Worm (Caenorhabditis elegans): ENCODE results near the gene chw-1.

chw-1 gene

DNA sequence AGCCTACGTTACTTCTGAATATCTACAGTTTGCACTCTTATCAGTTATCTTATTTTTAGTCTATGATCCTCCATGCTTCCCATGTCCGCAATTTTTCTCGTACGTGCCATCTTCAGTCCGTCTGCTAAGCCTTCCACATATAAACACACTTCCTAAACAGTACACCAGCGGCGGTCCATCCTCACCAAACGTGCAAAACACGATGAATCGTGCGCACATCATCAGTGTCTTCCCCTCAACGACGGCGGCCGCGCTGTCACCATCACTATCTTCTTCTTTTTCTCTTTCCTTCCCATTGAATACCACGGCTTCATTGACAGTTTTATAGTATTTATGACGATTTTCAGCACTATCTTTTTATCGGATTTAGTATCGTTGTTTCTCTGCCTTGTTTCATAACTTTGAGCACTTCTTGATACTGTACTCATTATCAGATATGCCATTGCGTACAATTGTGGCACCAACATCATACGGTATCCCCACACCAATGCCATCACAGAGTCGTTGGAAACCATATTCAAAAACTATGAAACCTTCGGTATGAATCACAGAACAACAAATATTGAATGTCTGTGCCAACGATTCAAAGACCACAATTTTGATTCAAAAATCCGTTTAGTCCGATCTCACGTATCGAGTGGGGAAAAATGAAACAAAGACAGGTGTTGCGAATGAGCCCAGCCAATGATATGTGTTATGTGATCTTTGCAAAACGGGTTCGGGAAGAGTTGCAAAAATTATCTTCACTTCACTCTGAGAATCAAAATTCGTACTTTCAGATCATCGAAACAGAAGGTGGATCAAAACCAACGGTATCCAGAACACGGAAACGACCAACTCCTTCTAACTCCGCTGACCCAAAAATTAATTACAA, 11.1 kb downstream of the chw-1 start:
- no peak for TF ChIP-seq nhr-67 (tag; optimal IDR thresholded peaks at IDR 0.05)
- TF ChIP-seq lsy-12 (tag; optimal IDR thresholded peaks at IDR 0.05): no peak
- TF ChIP-seq unc-39 (tag; optimal IDR thresholded peaks at IDR 0.05): no peak
- TF ChIP-seq elt-3 (tag; optimal IDR thresholded peaks at IDR 0.05): no peak
- TF ChIP-seq ama-1 (optimal IDR thresholded peaks at IDR 0.05): peak; percentile 85
- TF ChIP-seq nhr-11 (tag; optimal IDR thresholded peaks at IDR 0.05): no peak
- no peak for TF ChIP-seq eor-1 (tag; optimal IDR thresholded peaks at IDR 0.05)
- no peak for TF ChIP-seq nhr-28 (tag; optimal IDR thresholded peaks at IDR 0.05)
- no peak for TF ChIP-seq mml-1 (tag; optimal IDR thresholded peaks at IDR 0.05)
- TF ChIP-seq jun-1 (tag; optimal IDR thresholded peaks at IDR 0.05): no peak
- TF ChIP-seq mdl-1 (tag; optimal IDR thresholded peaks at IDR 0.05): no peak
- TF ChIP-seq aly-2 (tag; optimal IDR thresholded peaks at IDR 0.05): no peak
- no peak for TF ChIP-seq pha-4 (tag; optimal IDR thresholded peaks at IDR 0.05)
- no peak for TF ChIP-seq ztf-4 (tag; optimal IDR thresholded peaks at IDR 0.05)
- TF ChIP-seq elt-1 (tag; optimal IDR thresholded peaks at IDR 0.05): no peak
- TF ChIP-seq tbx-2 (tag; optimal IDR thresholded peaks at IDR 0.05): no peak
- peak; percentile 1 for TF ChIP-seq egl-5 (tag; optimal IDR thresholded peaks at IDR 0.05)

DNA sequence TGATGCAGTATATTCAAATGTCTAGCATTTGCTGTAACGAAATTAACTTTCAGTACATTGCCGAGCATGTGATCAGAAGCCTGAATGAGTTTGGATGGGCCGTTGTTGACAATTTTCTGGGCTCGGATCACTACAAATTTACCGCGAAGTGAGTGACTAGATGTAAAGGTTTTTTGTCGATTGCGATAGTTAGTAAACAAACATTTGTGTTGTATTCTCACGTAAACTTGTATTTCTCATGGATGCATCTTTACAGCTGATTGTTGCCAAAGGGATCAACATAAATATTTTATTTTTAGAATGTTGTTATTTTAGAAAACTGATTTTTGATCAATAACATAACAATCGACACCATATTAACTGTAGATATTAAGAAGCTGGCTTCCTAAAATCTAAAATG, 12.0 kb downstream of the chw-1 start:
- no peak for TF ChIP-seq fos-1 (tag; optimal IDR thresholded peaks at IDR 0.05)
- peak; percentile 64 for TF ChIP-seq pha-4 (tag; optimal IDR thresholded peaks at IDR 0.05)

DNA sequence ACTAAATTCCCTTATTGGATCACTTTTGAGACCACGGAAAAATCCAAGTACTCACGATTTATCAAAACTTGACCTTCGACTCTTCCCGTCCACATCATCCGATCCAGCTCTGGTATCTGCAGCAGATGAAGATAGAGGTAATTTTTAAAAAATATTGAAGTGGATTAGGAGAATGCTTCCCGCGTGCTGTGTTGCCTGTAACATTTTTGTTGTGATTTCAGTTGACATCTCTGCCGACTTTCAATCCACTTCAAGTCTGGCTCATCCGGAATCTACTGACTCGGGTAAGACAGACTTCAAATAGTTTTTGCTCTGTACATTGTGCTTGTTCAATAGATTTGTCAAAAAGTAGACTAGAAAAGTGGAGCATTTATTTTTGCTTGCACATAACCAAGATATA, 13.3 kb downstream of the chw-1 start:
- no peak for TF ChIP-seq jun-1 (tag; optimal IDR thresholded peaks at IDR 0.05)
- TF ChIP-seq tbx-2 (tag; optimal IDR thresholded peaks at IDR 0.05): no peak
- TF ChIP-seq nhr-77 (tag; optimal IDR thresholded peaks at IDR 0.05): no peak

DNA sequence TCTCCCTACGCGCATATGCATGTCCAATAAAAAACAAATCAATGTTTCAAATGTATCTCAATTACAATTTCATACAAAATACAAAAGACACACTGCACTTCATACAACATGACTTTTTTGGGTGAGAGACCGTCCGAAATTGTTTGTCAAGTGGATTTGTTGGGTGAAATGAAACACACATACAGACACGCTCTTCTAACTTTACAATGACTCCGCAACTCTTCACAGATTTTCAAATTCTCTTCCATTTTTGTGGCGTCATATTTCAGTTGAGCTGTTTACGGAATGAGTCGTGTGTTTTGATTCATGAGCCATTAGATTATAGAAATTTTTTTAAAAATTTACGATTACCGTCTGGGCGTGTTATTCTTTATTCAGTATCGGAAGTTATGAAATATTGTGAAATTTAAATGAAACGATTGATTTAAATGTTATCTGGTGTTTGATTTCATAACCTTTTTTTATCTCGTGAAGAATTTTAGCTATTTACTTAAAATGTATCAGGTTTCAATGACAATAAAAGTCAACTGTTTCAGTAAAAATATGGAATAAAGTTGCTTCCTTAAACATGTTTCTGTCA, 14.9 kb downstream of the chw-1 start:
- TF ChIP-seq nhr-28 (tag; optimal IDR thresholded peaks at IDR 0.05) (no peak), pha-4 (tag; optimal IDR thresholded peaks at IDR 0.05) (peak; percentile 46), eor-1 (tag; optimal IDR thresholded peaks at IDR 0.05) (peak in 1 of 2 experiments; percentile 22), lsy-12 (tag; optimal IDR thresholded peaks at IDR 0.05) (no peak), ama-1 (optimal IDR thresholded peaks at IDR 0.05) (peak; percentile 95)

DNA sequence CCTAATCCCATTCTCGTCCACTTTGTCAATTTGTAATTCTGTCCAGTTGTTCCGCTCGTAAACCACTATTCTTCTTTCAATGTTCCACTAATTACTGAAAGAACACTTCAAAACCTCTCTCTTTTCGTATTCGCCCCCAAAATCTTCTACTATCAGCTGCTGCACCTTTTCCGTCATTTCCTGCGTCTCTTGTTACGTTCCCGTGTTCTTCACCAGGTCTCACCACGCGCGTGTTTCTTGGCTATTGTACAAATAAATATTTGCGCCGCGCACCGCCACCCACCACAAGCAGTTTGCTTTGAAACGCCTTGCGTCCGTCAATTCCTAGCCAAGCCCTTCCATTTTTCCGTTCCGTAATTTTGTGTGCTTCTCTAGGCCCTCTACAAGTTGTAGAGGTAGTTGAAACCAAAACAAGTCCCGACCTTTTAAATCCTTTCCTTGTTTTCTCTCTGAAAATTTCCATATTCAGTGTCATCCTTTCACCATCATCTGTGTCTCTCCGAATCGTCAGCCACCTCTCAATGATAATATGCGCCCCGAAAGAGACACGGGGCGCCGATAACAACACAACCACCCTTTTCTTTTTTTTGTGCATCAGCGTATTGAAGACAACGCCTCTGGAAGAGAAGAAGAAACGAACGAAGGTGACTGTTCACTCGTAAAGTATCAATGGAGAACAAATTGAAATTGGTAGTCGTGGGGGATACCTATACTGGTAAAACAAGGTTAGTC, 16.2 kb downstream of the chw-1 start, which contains the start of the genes crp-1 and Y32F6B.9:
Gene crp-1 (plus strand): TSS at position 468 of the 732 bp plus-strand sequence.
Gene Y32F6B.9 (plus strand): TSS at position 603 of the 732 bp plus-strand sequence.
- TF ChIP-seq nhr-43 (tag; optimal IDR thresholded peaks at IDR 0.05; ENCODE audit: poor library complexity, severe bottlenecking): no peak
- no peak for TF ChIP-seq nhr-76 (tag; optimal IDR thresholded peaks at IDR 0.05)
- TF ChIP-seq ZK546.5 (tag; optimal IDR thresholded peaks at IDR 0.05): no peak
- TF ChIP-seq hmg-11 (tag; optimal IDR thresholded peaks at IDR 0.05): no peak
- no peak for TF ChIP-seq mml-1 (tag; optimal IDR thresholded peaks at IDR 0.05)
- no peak for TF ChIP-seq ceh-9 (tag; optimal IDR thresholded peaks at IDR 0.05)
- peak; percentile 7 for TF ChIP-seq pha-4 (tag; optimal IDR thresholded peaks at IDR 0.05)
- TF ChIP-seq jun-1 (tag; optimal IDR thresholded peaks at IDR 0.05): no peak
- no peak for TF ChIP-seq aly-2 (tag; optimal IDR thresholded peaks at IDR 0.05)
- TF ChIP-seq tbx-2 (tag; optimal IDR thresholded peaks at IDR 0.05): no peak
- peak; percentile 27 for TF ChIP-seq elt-2 (tag; optimal IDR thresholded peaks at IDR 0.05)
- no peak for TF ChIP-seq zag-1 (tag; optimal IDR thresholded peaks at IDR 0.05)
- no peak for TF ChIP-seq sea-2 (GFP tag; optimal IDR thresholded peaks at IDR 0.05)
- TF ChIP-seq nhr-237 (tag; optimal IDR thresholded peaks at IDR 0.05): no peak
- no peak for TF ChIP-seq mdl-1 (tag; optimal IDR thresholded peaks at IDR 0.05)
- no peak for TF ChIP-seq eor-1 (tag; optimal IDR thresholded peaks at IDR 0.05)
- TF ChIP-seq snpc-4 (tag; optimal IDR thresholded peaks at IDR 0.05): no peak
- TF ChIP-seq ztf-11 (tag; optimal IDR thresholded peaks at IDR 0.05): no peak
- TF ChIP-seq nhr-12 (tag; optimal IDR thresholded peaks at IDR 0.05): no peak
- no peak for TF ChIP-seq lin-15B (tag; optimal IDR thresholded peaks at IDR 0.05)
- TF ChIP-seq ceh-28 (tag; optimal IDR thresholded peaks at IDR 0.05): no peak
- TF ChIP-seq pqm-1 (tag; optimal IDR thresholded peaks at IDR 0.05): peak; percentile 15
- TF ChIP-seq unc-62 (GFP tag; optimal IDR thresholded peaks at IDR 0.05): no peak
- no peak for TF ChIP-seq ztf-4 (tag; optimal IDR thresholded peaks at IDR 0.05)
- no peak for TF ChIP-seq nhr-25 (tag; optimal IDR thresholded peaks at IDR 0.05)
- no peak for TF ChIP-seq elt-1 (tag; optimal IDR thresholded peaks at IDR 0.05)

Measured in whole organism, L3 larva.